Fruit fly (Drosophila melanogaster): ENCODE results near the gene CG43102.

CG43102 gene

dm6 chr3R:17759773-17760476 is 34.4 kb downstream of the CG43102 start:
- TF ChIP-seq kni (GFP tag; optimal IDR thresholded peaks at IDR 0.05) (no peak), Hr78 (GFP tag; optimal IDR thresholded peaks at IDR 0.05) (peak in 1 of 2 experiments; percentile 82), Max (GFP tag; optimal IDR thresholded peaks at IDR 0.05) (no peak), CG11695 (GFP tag; IDR thresholded peaks at IDR 0.05) (no peak), CG12071 (GFP tag; optimal IDR thresholded peaks at IDR 0.05) (peak; percentile 59), CG2120 (GFP tag; optimal IDR thresholded peaks at IDR 0.05) (no peak), btn (GFP tag; optimal IDR thresholded peaks at IDR 0.05) (no peak), gem (tag; optimal IDR thresholded peaks at IDR 0.05) (no peak), dmrt11E (tag; optimal IDR thresholded peaks at IDR 0.05) (no peak), eve (GFP tag; optimal IDR thresholded peaks at IDR 0.05) (no peak), Lim3 (GFP tag; IDR thresholded peaks at IDR 0.05) (no peak), CG16779 (GFP tag; IDR thresholded peaks at IDR 0.05) (no peak), shn (GFP tag; optimal IDR thresholded peaks at IDR 0.05) (no peak), mam (GFP tag; optimal IDR thresholded peaks at IDR 0.05) (no peak), CG8765 (GFP tag; IDR thresholded peaks at IDR 0.05) (no peak), CG15514 (GFP tag; optimal IDR thresholded peaks at IDR 0.05) (peak; percentile 29), slou (GFP tag; optimal IDR thresholded peaks at IDR 0.05) (no peak), Xrp1 (GFP tag; IDR thresholded peaks at IDR 0.05) (no peak), PHDP (tag; optimal IDR thresholded peaks at IDR 0.05) (peak; percentile 1), CG10543 (GFP tag; optimal IDR thresholded peaks at IDR 0.05) (peak; percentile 49), Mrtf (GFP tag; IDR thresholded peaks at IDR 0.05) (no peak), Six4 (GFP tag; optimal IDR thresholded peaks at IDR 0.05) (no peak), grn (GFP tag; optimal IDR thresholded peaks at IDR 0.05) (peak; percentile 85), Meics (GFP tag; optimal IDR thresholded peaks at IDR 0.05) (peak; percentile 1), CG10979 (tag; optimal IDR thresholded peaks at IDR 0.05) (no peak), CG3407 (GFP tag; optimal IDR thresholded peaks at IDR 0.05) (no peak), CG5953 (GFP tag; IDR thresholded peaks at IDR 0.05) (no peak), CG10209 (GFP tag; optimal IDR thresholded peaks at IDR 0.05) (no peak), CG9727 (GFP tag; optimal IDR thresholded peaks at IDR 0.05) (no peak), CG12104 (GFP tag; optimal IDR thresholded peaks at IDR 0.05) (no peak), MTF-1 (GFP tag; optimal IDR thresholded peaks at IDR 0.05; ENCODE audit: borderline replicate concordance) (peak; percentile 18), Med (GFP tag) (peak; percentile 57), CG34376 (GFP tag; optimal IDR thresholded peaks at IDR 0.05) (peak; percentile 39), Fer1 (GFP tag; optimal IDR thresholded peaks at IDR 0.05) (peak; percentile 39), gro (GFP tag; optimal IDR thresholded peaks at IDR 0.05) (no peak), Deaf1 (tag; optimal IDR thresholded peaks at IDR 0.05) (no peak), lab (GFP tag; optimal IDR thresholded peaks at IDR 0.05) (peak; percentile 67), caup (GFP tag; optimal IDR thresholded peaks at IDR 0.05; ENCODE audit: severe bottlenecking) (peak; percentile 18), HmgZ (tag; optimal IDR thresholded peaks at IDR 0.05) (peak; percentile 2), CG6683 (GFP tag; optimal IDR thresholded peaks at IDR 0.05) (no peak), CG15479 (GFP tag; optimal IDR thresholded peaks at IDR 0.05) (no peak), CG17612 (GFP tag; IDR thresholded peaks at IDR 0.05) (no peak), danr (GFP tag; IDR thresholded peaks at IDR 0.05) (no peak), NC2β (GFP tag; optimal IDR thresholded peaks at IDR 0.05) (no peak), ken (GFP tag; IDR thresholded peaks at IDR 0.05) (no peak), z (GFP tag; IDR thresholded peaks at IDR 0.05) (no peak), sc (optimal IDR thresholded peaks at IDR 0.05) (no peak), sc (GFP tag; optimal IDR thresholded peaks at IDR 0.05) (no peak), Hsf (GFP tag; optimal IDR thresholded peaks at IDR 0.05) (no peak), sug (tag; optimal IDR thresholded peaks at IDR 0.05) (peak; percentile 83)

All from whole organism, embryonic.